Worm (Caenorhabditis elegans) whole organism, midembryonic: Measurements from ENCODE around the gene nprt-1.
"Not testable (repeated sequence)": the region's sequence is repeated elsewhere in the genome, so short reads cannot be mapped to it uniquely, and the experiment has no call there.

ENCODE experiments used
- T22C8.4 ChIP-seq: fragments of 200-800 bp; sonication (Bioruptor generic); IDR thresholded peaks from 2 replicates; pipeline ENCODE4 v1.3.6; 2022; ENCODE audit warnings: missing genetic modification characterization, missing compliant biosample characterization
- cog-1 ChIP-seq: sonication (generic microtip); optimal IDR thresholded peaks from 2 replicates; lab custom pipeline; 2016; ENCODE audit warnings: missing genetic modification characterization, missing compliant biosample characterization
- flt-1 ChIP-seq: fragments of 200-800 bp; sonication (Bioruptor generic); IDR thresholded peaks from 2 replicates; pipeline ENCODE4 v1.3.6; 2022; ENCODE audit warnings: missing genetic modification characterization, missing compliant biosample characterization
- klf-2 ChIP-seq: fragments of 200-800 bp; sonication (Bioruptor generic); conservative IDR thresholded peaks from 2 replicates; pipeline ENCODE4 v1.3.6; 2022; ENCODE audit warnings: missing genetic modification reagents, missing genetic modification characterization, missing compliant biosample characterization
- med-1 ChIP-seq: sonication (generic microtip); optimal IDR thresholded peaks from 2 replicates; lab custom pipeline; 2017; ENCODE audit warnings: missing genetic modification characterization, mild to moderate bottlenecking, missing compliant biosample characterization, antibody characterized with exemption, missing genetic modification reagents; ENCODE audit not compliant: insufficient read depth
- ref-1 ChIP-seq: fragments of 200-800 bp; sonication (Bioruptor generic); conservative IDR thresholded peaks from 2 replicates; pipeline ENCODE4 v1.3.6; 2022; ENCODE audit warnings: missing genetic modification reagents, missing genetic modification characterization, missing compliant biosample characterization
- tab-1 ChIP-seq: fragments of 200-800 bp; sonication (Bioruptor generic); IDR thresholded peaks from 2 replicates; pipeline ENCODE4 v1.3.6; 2022; ENCODE audit warnings: missing genetic modification characterization, missing compliant biosample characterization
- ztf-23 ChIP-seq: fragments of 200-800 bp; sonication (Bioruptor generic); IDR thresholded peaks from 2 replicates; pipeline ENCODE4 v1.3.6; 2022; ENCODE audit warnings: missing genetic modification reagents, missing genetic modification characterization, missing compliant biosample characterization
- ztf-29 ChIP-seq: fragments of 200-800 bp; sonication (Bioruptor generic); IDR thresholded peaks from 2 replicates; pipeline ENCODE4 v1.3.6; 2022; ENCODE audit warnings: missing genetic modification reagents, missing genetic modification characterization, missing compliant biosample characterization

nprt-1 gene

DNA sequence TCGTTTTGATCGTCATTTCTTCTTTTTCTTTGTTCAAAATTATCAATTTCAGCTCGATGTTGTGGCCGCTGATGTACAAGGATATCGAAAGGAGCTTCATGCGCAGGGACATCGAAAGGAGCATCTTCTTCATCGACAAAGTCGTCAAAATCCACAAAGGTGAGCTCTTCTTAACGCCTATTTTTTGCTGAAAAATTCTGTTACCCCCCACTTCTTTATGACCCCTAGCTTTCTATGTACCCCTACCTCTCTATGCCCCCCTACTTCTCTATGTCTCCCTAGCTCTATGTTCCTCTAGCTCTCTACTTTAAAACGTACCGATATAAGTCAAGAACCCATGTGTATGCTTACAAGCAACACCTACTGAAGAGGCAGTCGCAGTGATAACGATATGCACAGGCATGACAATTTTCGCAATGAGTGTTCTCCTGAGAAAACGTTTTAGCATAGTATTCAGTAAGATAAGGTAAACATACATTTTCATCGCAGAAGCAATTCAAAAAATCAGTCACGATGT, 7.5 kb upstream of the nprt-1 start, which contains the start of gene Y54G2A.36:
Y54G2A.36 (plus strand) TSS at position 51 of the 517 bp plus-strand sequence.
- TF ChIP-seq med-1 (GFP tag; lab: Kevin White, UChicago) (no peak), klf-2 (no peak), cog-1 (tag; lab: Kevin White, UChicago) (no peak), ztf-29 (no peak), T22C8.4 (GFP tag; lab: Robert Waterston, UW) (no peak), tab-1 (no peak), ztf-23 (no peak), flt-1 (GFP tag; lab: Robert Waterston, UW) (no peak), ref-1 (no peak)

DNA sequence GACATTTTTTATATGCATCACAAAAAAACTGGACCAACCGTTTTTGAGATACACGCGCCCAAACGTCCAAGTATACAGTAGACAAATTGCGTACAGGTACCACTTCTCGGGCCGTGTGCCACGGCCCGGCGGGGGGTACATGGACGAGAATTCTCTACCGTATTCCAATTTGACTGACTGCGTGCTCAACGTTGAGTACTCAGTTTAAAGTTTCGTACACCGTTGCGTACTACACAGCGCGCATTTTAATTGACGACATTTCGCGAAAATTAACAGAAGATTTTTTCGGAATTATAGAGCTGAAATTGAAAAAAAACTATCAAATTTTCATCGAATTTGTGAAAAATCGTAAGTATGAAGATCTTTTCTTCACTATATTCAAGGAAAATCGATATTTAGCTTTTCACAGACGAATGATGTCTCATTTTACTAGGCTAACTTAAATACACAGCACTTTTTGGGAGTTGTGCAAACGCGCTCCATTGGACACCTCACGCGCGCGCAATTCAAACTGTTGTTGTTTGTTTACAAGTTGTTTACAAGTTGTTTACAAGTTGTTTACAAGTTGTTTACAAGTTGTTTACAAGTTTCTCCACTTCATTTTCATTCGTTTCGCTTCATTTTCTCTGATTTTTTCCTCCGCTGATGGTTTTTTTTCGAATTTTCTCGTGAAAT, 5.9 kb upstream of the nprt-1 start:
- TF ChIP-seq cog-1 (tag; lab: Kevin White, UChicago) = peak; percentile 14

DNA sequence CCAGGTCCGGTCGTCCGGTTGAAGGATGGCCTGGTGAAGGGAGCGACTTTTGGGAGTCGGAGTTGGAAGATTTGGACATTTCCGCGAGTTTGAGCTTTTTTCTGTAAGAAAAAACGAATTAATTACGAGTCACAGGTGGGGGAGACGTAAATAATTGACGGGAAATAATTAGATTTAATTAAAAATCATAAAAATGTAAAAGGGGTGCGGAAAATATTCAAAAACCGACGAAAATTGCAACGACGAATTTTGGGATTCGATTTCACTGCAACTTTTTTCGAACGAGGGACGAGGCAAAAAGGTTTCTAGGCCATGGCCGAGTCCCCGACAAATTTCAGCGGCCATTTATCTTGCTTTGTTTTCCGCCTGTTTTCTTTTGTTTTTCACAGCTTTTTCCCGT, 4.4 kb upstream of the nprt-1 start, which contains the start of gene Y54G2A.19:
Y54G2A.19 (minus strand) TSS at position 101 of the 400 bp plus-strand sequence.
- not testable (repeated sequence) for TF ChIP-seq klf-2; tab-1; cog-1 (tag; lab: Kevin White, UChicago)

DNA sequence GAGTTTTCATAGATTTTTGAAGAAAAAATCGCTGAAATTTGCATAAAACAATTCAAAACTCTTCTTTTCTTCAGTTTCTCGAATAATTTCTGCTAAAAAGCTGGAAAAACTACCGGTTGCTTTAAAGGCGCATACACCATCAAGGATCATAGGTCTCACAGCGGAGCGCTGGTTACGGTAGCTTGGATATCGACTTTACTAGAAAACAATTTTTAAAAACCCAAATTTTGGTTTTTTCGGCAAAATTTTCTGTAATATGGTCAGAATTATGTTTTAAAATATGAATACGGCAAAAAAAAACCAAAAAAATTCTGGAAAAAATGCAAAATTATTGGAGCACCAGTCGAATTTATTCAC, 3.2 kb upstream of the nprt-1 start:
- no peak for TF ChIP-seq flt-1 (GFP tag; lab: Robert Waterston, UW)
- no peak for TF ChIP-seq med-1 (GFP tag; lab: Kevin White, UChicago)
- TF ChIP-seq tab-1 = no peak
- TF ChIP-seq T22C8.4 (GFP tag; lab: Robert Waterston, UW) = no peak
- no peak for TF ChIP-seq cog-1 (tag; lab: Kevin White, UChicago)
- TF ChIP-seq ztf-29 = no peak
- no peak for TF ChIP-seq ref-1
- TF ChIP-seq ztf-23 = no peak
- TF ChIP-seq klf-2 = no peak

DNA sequence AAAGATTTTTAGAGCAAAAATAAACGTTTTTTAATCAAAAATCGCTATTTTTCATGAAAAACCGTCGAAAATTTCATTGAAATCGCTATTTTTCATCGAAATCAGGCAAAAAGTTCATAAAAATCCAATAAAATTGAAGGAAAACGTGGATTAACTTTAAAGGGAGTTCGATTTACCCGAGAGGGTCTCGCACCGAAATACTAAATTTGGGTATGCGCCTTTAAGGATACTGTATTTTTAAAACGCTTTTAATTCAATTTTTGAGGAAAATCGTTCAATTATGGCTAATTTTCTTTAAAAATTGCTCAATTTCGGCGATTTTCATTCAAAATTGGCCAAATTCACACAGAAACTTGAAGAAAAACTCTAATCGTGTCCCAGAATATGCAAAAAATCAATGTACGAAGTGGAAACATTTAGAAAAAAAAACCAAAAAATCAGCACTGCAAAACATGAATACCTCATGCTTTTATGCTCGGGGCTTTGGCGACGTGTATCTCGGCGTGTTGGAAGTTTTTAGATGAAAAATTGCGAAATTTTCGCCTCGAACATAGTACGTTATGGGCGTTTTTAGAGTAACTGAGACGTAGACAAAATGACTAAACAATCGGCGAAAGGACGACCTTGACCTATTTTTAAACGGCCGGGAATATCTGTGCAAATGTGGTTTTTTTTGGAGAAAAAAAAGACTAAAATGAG, 2.7 kb upstream of the nprt-1 start:
- TF ChIP-seq cog-1 (tag; lab: Kevin White, UChicago) = no peak
- no peak for TF ChIP-seq med-1 (GFP tag; lab: Kevin White, UChicago)
- TF ChIP-seq ztf-29 = no peak
- TF ChIP-seq tab-1 = no peak
- no peak for TF ChIP-seq T22C8.4 (GFP tag; lab: Robert Waterston, UW)
- TF ChIP-seq ref-1 = no peak
- TF ChIP-seq flt-1 (GFP tag; lab: Robert Waterston, UW) = no peak
- no peak for TF ChIP-seq ztf-23
- no peak for TF ChIP-seq klf-2

DNA sequence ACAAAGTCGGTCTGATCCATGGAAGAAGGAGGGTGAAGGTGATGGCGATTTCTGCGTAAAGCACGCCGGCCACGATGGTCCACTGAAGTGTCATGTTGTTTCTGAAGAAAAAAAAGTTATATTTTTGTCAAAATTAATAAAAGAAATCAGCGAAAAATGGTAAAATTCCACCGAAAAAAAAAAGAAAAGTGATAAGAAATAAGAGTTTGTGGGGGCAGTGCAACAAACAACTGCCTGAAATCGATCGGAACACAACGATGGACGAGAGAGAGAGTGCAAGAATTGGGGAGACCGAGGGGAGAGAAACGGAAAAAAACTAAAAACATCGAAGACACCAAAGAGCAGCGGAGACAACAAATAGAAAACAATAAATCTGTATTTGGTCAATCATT, 2.1 kb upstream of the nprt-1 start, which contains the start of gene Y54G2A.18:
Y54G2A.18 (minus strand) TSS at position 101 of the 392 bp plus-strand sequence.
- TF ChIP-seq med-1 (GFP tag; lab: Kevin White, UChicago) (no peak), klf-2 (no peak), ref-1 (no peak), cog-1 (tag; lab: Kevin White, UChicago) (no peak)

DNA sequence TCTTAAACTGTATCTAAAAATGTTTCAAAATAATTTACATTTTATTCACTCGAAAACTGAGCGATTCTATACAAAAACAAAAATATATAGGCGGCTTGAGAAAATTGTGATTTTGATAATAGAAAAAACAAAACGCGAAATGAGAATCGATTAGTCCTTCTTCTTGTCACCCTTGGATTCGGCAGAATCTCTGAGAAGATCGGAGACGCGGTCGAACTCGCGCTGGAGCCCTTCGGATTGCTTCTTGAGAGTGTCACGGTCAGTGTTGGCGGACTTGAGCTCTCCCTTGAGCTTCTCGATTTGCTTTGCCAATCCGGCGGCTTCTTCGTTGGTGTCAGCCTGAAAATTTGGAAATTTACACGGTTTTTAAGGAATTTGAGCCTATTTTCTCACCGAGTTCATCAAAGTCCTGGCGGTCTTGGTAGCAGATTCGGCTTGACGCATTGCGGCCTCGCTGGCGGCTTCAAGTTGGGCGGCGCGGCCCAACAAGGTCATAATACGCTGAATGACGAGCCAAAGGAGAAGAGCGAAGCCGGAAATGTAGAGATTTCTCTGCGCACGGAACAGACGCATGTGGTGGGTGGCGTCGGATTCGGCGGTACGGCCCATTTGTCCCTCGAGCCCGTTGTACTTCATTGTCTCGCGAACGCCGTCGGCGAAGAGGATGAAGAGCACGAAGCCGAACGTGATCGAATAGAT, 1.4 kb upstream of the nprt-1 start:
- TF ChIP-seq ztf-29 = no peak
- no peak for TF ChIP-seq flt-1 (GFP tag; lab: Robert Waterston, UW)
- no peak for TF ChIP-seq ref-1
- TF ChIP-seq tab-1 = no peak
- no peak for TF ChIP-seq cog-1 (tag; lab: Kevin White, UChicago)
- no peak for TF ChIP-seq ztf-23
- no peak for TF ChIP-seq klf-2
- no peak for TF ChIP-seq med-1 (GFP tag; lab: Kevin White, UChicago)
- no peak for TF ChIP-seq T22C8.4 (GFP tag; lab: Robert Waterston, UW)

DNA sequence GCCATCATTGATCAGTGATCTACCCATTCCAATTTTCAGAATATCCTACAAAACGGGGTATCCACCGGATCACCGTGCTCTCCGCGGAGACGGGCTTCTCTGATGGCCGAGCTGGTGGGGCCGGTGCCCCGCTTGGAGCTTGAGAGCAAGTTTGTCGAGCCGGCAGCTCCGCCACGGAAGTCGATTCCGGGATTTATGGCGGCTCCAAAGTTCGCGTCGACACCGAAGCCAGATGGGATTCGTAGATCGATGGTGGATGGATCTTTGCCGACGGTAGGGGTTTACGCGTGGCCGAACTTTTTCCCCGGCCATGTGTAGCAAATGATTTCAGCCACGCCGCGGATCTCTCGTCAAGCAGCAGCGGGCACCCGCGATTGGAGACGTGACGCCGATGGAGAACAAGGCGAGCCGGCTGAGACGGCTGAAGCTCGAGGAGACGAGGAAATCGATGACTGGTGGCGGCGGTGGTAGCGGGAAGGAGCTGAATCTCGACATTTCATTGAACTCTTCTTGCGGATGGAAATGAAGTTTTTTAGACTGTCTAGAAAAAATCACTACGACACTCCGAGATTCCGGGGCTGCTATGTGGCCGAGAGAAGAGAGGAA, 1.7 kb downstream of the nprt-1 start:
- no peak for TF ChIP-seq T22C8.4 (GFP tag; lab: Robert Waterston, UW)
- no peak for TF ChIP-seq flt-1 (GFP tag; lab: Robert Waterston, UW)
- TF ChIP-seq ref-1 = no peak
- TF ChIP-seq tab-1 = no peak
- no peak for TF ChIP-seq med-1 (GFP tag; lab: Kevin White, UChicago)
- TF ChIP-seq klf-2 = no peak
- no peak for TF ChIP-seq ztf-29
- TF ChIP-seq cog-1 (tag; lab: Kevin White, UChicago) = no peak
- no peak for TF ChIP-seq ztf-23

DNA sequence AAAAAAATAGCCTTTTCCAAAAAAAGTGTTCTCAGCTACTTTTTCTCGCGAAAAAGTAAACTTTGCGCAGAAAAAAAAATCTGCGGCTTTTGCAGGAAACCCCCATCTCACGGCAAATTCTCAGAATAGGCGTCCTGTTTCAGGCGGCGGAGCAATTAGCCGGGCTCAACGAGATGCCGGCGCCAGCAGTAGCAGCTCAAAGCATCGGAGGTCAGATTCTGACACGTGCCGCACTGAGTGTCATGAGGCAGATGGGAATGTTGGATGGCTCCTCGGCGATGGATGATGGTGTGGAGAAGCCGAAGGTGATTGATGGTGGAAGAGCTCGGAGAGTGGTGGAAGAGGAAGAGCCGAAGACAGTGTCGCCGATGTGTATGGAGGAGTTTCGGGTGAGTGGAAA, 3.0 kb downstream of the nprt-1 start:
- TF ChIP-seq ztf-23 (no peak), klf-2 (no peak)

DNA sequence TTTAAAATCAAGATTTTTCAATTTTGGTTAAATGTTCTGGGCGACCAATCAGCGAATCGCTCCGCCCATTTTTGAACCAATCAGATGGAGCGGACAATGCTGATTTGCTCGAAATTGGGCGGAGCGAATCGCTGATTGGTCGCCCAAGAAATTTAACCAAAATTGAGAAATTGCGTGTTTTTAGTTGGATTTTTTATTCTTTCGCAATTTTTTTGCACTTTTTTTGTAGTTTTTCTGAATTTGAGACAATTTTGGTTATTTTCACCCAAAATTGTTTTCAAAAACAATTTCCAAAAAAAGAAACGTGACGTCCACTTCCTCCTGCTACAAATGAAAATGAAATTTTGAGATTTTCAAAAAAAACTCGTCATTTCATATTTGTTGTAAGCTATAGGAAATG, 3.6 kb downstream of the nprt-1 start, which contains the start of gene dml-1:
dml-1 (plus strand) TSS at position 301 of the 400 bp plus-strand sequence.
- TF ChIP-seq ztf-23 (no peak), tab-1 (no peak), med-1 (GFP tag; lab: Kevin White, UChicago) (no peak)
